Worm (Caenorhabditis elegans) whole organism, young adult: Measurements from ENCODE around the gene sqst-2.

Experiments used
- B0336.3 ChIP-seq: fragments of 200-800 bp; sonication (Bioruptor generic); IDR thresholded peaks from 2 replicates; pipeline ENCODE4 v1.3.6; 2022; ENCODE audit warnings: missing genetic modification characterization, missing compliant biosample characterization
- F33H1.4 ChIP-seq: fragments of 200-800 bp; sonication (Bioruptor generic); IDR thresholded peaks from 2 replicates; pipeline ENCODE4 v1.3.6; 2022; ENCODE audit warnings: missing genetic modification reagents, missing genetic modification characterization, missing compliant biosample characterization
- F37B4.10 ChIP-seq: fragments of 200-800 bp; sonication (Bioruptor generic); IDR thresholded peaks from 2 replicates; pipeline ENCODE4 v1.3.6; 2022; ENCODE audit warnings: missing genetic modification characterization, missing compliant biosample characterization
- F39B2.1 ChIP-seq: fragments of 200-800 bp; sonication (Bioruptor generic); IDR thresholded peaks from 2 replicates; pipeline ENCODE4 v1.3.6; 2022; ENCODE audit warnings: missing genetic modification reagents, missing genetic modification characterization, missing compliant biosample characterization
- K11D2.4 ChIP-seq: fragments of 200-800 bp; sonication (Bioruptor generic); IDR thresholded peaks from 2 replicates; pipeline ENCODE4 v1.3.6; 2022; ENCODE audit warnings: missing genetic modification reagents, missing genetic modification characterization, missing compliant biosample characterization
- Y67H2A.10 ChIP-seq: fragments of 200-800 bp; sonication (Bioruptor generic); conservative IDR thresholded peaks from 2 replicates; pipeline ENCODE4 v1.3.6; 2022; ENCODE audit warnings: missing genetic modification reagents, missing genetic modification characterization, missing compliant biosample characterization
- ama-1 ChIP-seq, 3 experiments: fragments of 150-350 bp in 1 of 3; sonication (generic microtip) in 2 of 3; optimal IDR thresholded peaks; 2 replicates each; lab custom pipeline; 2014 to 2018; ENCODE audit warnings: missing biosample characterization in 2 of 3, missing genetic modification characterization in 2 of 3, missing genetic modification reagents in 2 of 3
- attf-6 ChIP-seq: fragments of 200-800 bp; sonication (Bioruptor generic); IDR thresholded peaks from 2 replicates; pipeline ENCODE4 v1.3.6; 2022; ENCODE audit warnings: missing genetic modification reagents, missing genetic modification characterization, missing compliant biosample characterization
- bed-1 ChIP-seq: fragments of 200-800 bp; sonication (Bioruptor generic); IDR thresholded peaks from 2 replicates; pipeline ENCODE4 v1.3.6; 2022; ENCODE audit warnings: missing genetic modification reagents, missing genetic modification characterization, missing compliant biosample characterization
- ceh-40 ChIP-seq: fragments of 200-800 bp; sonication (Bioruptor generic); IDR thresholded peaks from 2 replicates; pipeline ENCODE4 v1.3.6; 2022; ENCODE audit warnings: missing genetic modification characterization, missing compliant biosample characterization
- ceh-91 ChIP-seq: fragments of 200-800 bp; sonication (Bioruptor generic); IDR thresholded peaks from 2 replicates; pipeline ENCODE4 v1.3.6; 2022; ENCODE audit warnings: missing genetic modification reagents, missing genetic modification characterization, missing compliant biosample characterization
- dox-1 ChIP-seq: fragments of 200-800 bp; sonication (Bioruptor generic); IDR thresholded peaks from 2 replicates; pipeline ENCODE4 v1.3.6; 2022; ENCODE audit warnings: missing genetic modification reagents, missing genetic modification characterization, missing compliant biosample characterization
- dpl-1 ChIP-seq: fragments of 150-350 bp; optimal IDR thresholded peaks from 2 replicates; lab custom pipeline; 2014; ENCODE audit warnings: missing biosample characterization, missing genetic modification reagents, missing genetic modification characterization
- efl-1 ChIP-seq: fragments of 150-350 bp; optimal IDR thresholded peaks from 2 replicates; lab custom pipeline; 2014; ENCODE audit warnings: missing biosample characterization, missing genetic modification reagents, missing genetic modification characterization
- egl-18 ChIP-seq: fragments of 200-800 bp; sonication (Bioruptor generic); IDR thresholded peaks from 2 replicates; pipeline ENCODE4 v1.3.6; 2022; ENCODE audit warnings: missing genetic modification reagents, missing genetic modification characterization, missing compliant biosample characterization
- egl-44 ChIP-seq: fragments of 200-800 bp; sonication (Bioruptor generic); IDR thresholded peaks from 2 replicates; pipeline ENCODE4 v1.3.6; 2022; ENCODE audit warnings: missing genetic modification reagents, missing genetic modification characterization, missing compliant biosample characterization
- ekl-4 ChIP-seq: fragments of 200-800 bp; sonication (Bioruptor generic); IDR thresholded peaks from 2 replicates; pipeline ENCODE4 v1.3.6; 2022; ENCODE audit warnings: missing genetic modification reagents, missing genetic modification characterization, missing compliant biosample characterization
- hmg-1.2 ChIP-seq: fragments of 200-800 bp; sonication (Bioruptor generic); IDR thresholded peaks from 2 replicates; pipeline ENCODE4 v1.3.6; 2022; ENCODE audit warnings: missing genetic modification reagents, missing genetic modification characterization, missing compliant biosample characterization
- hrde-1 ChIP-seq: sonication (generic microtip); optimal IDR thresholded peaks from 2 replicates; lab custom pipeline; 2016; ENCODE audit warnings: missing genetic modification characterization, mild to moderate bottlenecking, missing compliant biosample characterization, moderate library complexity, missing genotype, missing genetic modification reagents, borderline replicate concordance
- hsf-1 ChIP-seq: fragments of 200-800 bp; sonication (Bioruptor generic); IDR thresholded peaks from 2 replicates; pipeline ENCODE4 v1.3.6; 2022; ENCODE audit warnings: missing genetic modification reagents, missing genetic modification characterization, missing compliant biosample characterization
- lin-26 ChIP-seq: fragments of 200-800 bp; sonication (Bioruptor generic); IDR thresholded peaks from 2 replicates; pipeline ENCODE4 v1.3.6; 2022; ENCODE audit warnings: missing genetic modification reagents, missing genetic modification characterization, missing compliant biosample characterization
- lin-54 ChIP-seq: fragments of 200-800 bp; sonication (Bioruptor generic); optimal IDR thresholded peaks from 2 replicates; lab custom pipeline; 2018; ENCODE audit warnings: mild to moderate bottlenecking, missing genetic modification characterization, missing compliant biosample characterization
- lsl-1 ChIP-seq: fragments of 200-800 bp; sonication (Bioruptor generic); optimal IDR thresholded peaks from 2 replicates; lab custom pipeline; 2018; ENCODE audit warnings: mild to moderate bottlenecking, missing genetic modification characterization, moderate library complexity, missing compliant biosample characterization
- madf-3 ChIP-seq: fragments of 200-800 bp; sonication (Bioruptor generic); IDR thresholded peaks from 2 replicates; pipeline ENCODE4 v1.3.6; 2022; ENCODE audit warnings: missing genetic modification reagents, missing genetic modification characterization, missing compliant biosample characterization
- madf-8 ChIP-seq: fragments of 200-800 bp; sonication (Bioruptor generic); conservative IDR thresholded peaks from 2 replicates; pipeline ENCODE4 v1.3.6; 2022; ENCODE audit warnings: missing genetic modification reagents, missing genetic modification characterization, missing compliant biosample characterization
- mcd-1 ChIP-seq: fragments of 200-800 bp; sonication (Bioruptor generic); IDR thresholded peaks from 2 replicates; pipeline ENCODE4 v1.3.6; 2022; ENCODE audit warnings: missing genetic modification reagents, missing genetic modification characterization, missing compliant biosample characterization
- mxl-1 ChIP-seq: sonication (generic microtip); optimal IDR thresholded peaks from 2 replicates; lab custom pipeline; 2016; ENCODE audit warnings: missing genetic modification characterization, missing compliant biosample characterization
- nfyb-1 ChIP-seq: fragments of 200-800 bp; sonication (Bioruptor generic); IDR thresholded peaks from 2 replicates; pipeline ENCODE4 v1.3.6; 2022; ENCODE audit warnings: missing genetic modification reagents, missing genetic modification characterization, missing compliant biosample characterization
- nhr-120 ChIP-seq: fragments of 200-800 bp; sonication (Bioruptor generic); IDR thresholded peaks from 2 replicates; pipeline ENCODE4 v1.3.6; 2022; ENCODE audit warnings: missing genetic modification characterization, missing compliant biosample characterization
- rec-8 ChIP-seq, 2 experiments: sonication (generic microtip); optimal IDR thresholded peaks; 2 replicates each; lab custom pipeline; 2016; ENCODE audit warnings: mild to moderate bottlenecking in 2 of 2, missing genetic modification characterization in 2 of 2, missing genetic modification reagents in 2 of 2, missing genotype in 2 of 2, missing biosample characterization in 1 of 2, missing compliant biosample characterization in 1 of 2, moderate library complexity in 1 of 2
- snpc-1.1 ChIP-seq: sonication (generic microtip); optimal IDR thresholded peaks from 2 replicates; lab custom pipeline; 2017; ENCODE audit warnings: missing genetic modification characterization, mild to moderate bottlenecking, missing compliant biosample characterization, antibody characterized with exemption, moderate library complexity, missing genotype, missing genetic modification reagents; ENCODE audit not compliant: insufficient read depth
- snpc-1.3 ChIP-seq: sonication (generic microtip); optimal IDR thresholded peaks from 2 replicates; lab custom pipeline; 2017; ENCODE audit warnings: missing genetic modification characterization, mild to moderate bottlenecking, missing compliant biosample characterization, antibody characterized with exemption, moderate library complexity, missing genotype, missing genetic modification reagents; ENCODE audit not compliant: insufficient read depth
- snpc-3.4 ChIP-seq: sonication (generic microtip); optimal IDR thresholded peaks from 2 replicates; lab custom pipeline; 2017; ENCODE audit warnings: missing genetic modification characterization, mild to moderate bottlenecking, missing compliant biosample characterization, antibody characterized with exemption, moderate library complexity, missing genotype, missing genetic modification reagents
- snpc-4 ChIP-seq, 5 experiments: fragments of 150-350 bp in 1 of 5; sonication (generic microtip) in 4 of 5; optimal IDR thresholded peaks; 2 replicates each; lab custom pipeline; 2014 to 2018; ENCODE audit warnings: missing genetic modification characterization in 5 of 5, missing biosample characterization in 3 of 5, antibody characterized with exemption in 2 of 5, mild to moderate bottlenecking in 2 of 5, missing compliant biosample characterization in 2 of 5, missing genotype in 2 of 5, moderate library complexity in 2 of 5, missing genetic modification reagents in 1 of 5
- tbp1 ChIP-seq: fragments of 200-800 bp; sonication (Bioruptor generic); optimal IDR thresholded peaks from 2 replicates; lab custom pipeline; 2018; ENCODE audit warnings: mild to moderate bottlenecking, missing genetic modification characterization, missing compliant biosample characterization
- unc-130 ChIP-seq: sonication (generic microtip); optimal IDR thresholded peaks from 2 replicates; lab custom pipeline; 2016; ENCODE audit warnings: missing genetic modification reagents, missing genetic modification characterization, missing compliant biosample characterization

Gene sqst-2

DNA sequence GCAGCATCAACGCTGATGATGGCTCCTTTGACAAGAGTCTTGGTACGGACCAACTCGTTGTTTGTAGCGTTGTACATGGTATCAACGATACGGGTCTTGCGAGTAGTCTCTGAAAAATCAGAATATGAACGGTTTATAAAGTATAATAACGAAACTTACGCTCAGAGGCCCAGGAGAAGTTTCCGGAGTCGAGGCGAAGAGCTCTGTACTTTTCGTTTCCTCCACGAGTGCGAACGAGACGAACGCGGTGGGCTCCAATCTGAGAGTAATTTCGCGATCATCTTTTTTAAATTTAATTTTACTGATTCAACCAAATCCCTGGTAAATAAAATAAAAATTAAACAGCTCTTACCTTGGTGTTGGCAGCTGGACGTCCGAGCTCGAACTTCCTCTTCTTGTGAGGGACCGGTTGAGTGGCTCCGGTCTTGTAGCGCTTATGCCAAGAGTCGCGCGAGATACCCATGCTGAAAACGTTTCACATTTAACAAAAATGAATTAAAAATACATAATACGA lies 15.3 kb downstream of the sqst-2 start, which contains the start of gene rps-8 (continued):
- TF ChIP-seq attf-6, result 0 out of 2 replicates have a peak, but pooled peaks have one; percentile 43
- peak; percentile 80 for TF ChIP-seq dox-1
- no peak for TF ChIP-seq nhr-120 (GFP tag; lab: Robert Waterston, UW)
- 0 out of 2 replicates have a peak, but pooled peaks have one; percentile 21 for TF ChIP-seq egl-18 (GFP tag; lab: Robert Waterston, UW)
- peak; percentile 62; the same call in 1 of the 2 replicates for TF ChIP-seq ceh-40
- no peak for TF ChIP-seq dpl-1 (GFP tag; lab: Kevin White, UChicago)
- TF ChIP-seq K11D2.4 (GFP tag; lab: Robert Waterston, UW), result no peak
- 0 out of 2 replicates have a peak, but pooled peaks have one; percentile 4 for TF ChIP-seq hmg-1.2 (GFP tag; lab: Robert Waterston, UW)
- no peak for TF ChIP-seq F37B4.10 (GFP tag; lab: Robert Waterston, UW)
- TF ChIP-seq ceh-91 (GFP tag; lab: Robert Waterston, UW), result no peak
- TF ChIP-seq lin-26 (GFP tag; lab: Robert Waterston, UW), result peak; percentile 42; the same call in 1 of the 2 replicates
- TF ChIP-seq lsl-1, result peak; percentile 30
- no peak for TF ChIP-seq F39B2.1 (GFP tag; lab: Robert Waterston, UW)
- 0 out of 2 replicates have a peak, but pooled peaks have one; percentile 24 for TF ChIP-seq ekl-4 (GFP tag; lab: Robert Waterston, UW)

- TF ChIP-seq snpc-1.3 (no peak), efl-1 (GFP tag; lab: Kevin White, UChicago) (no peak), Y67H2A.10 (GFP tag; lab: Robert Waterston, UW) (no peak), madf-3 (peak; percentile 6; the same call in 1 of the 2 replicates), lin-26 (GFP tag; lab: Robert Waterston, UW) (peak; percentile 5; the same call in 1 of the 2 replicates), unc-130 (GFP tag; lab: Kevin White, UChicago) (peak; percentile 31), F37B4.10 (GFP tag; lab: Robert Waterston, UW) (no peak), mxl-1 (tag; lab: Kevin White, UChicago) (no peak), snpc-1.1 (peak; percentile 18), F33H1.4 (GFP tag; lab: Robert Waterston, UW) (peak; percentile 40), madf-8 (GFP tag; lab: Robert Waterston, UW) (0 out of 2 replicates have a peak, but pooled peaks have one; percentile 4), nfyb-1 (GFP tag; lab: Robert Waterston, UW) (0 out of 2 replicates have a peak, but pooled peaks have one; percentile 28), egl-44 (GFP tag; lab: Robert Waterston, UW) (no peak), hrde-1 (tag; lab: Kevin White, UChicago) (peak; percentile 50), tbp1 (GFP tag; lab: Kevin White, UChicago) (peak; percentile 11), B0336.3 (GFP tag; lab: Robert Waterston, UW) (peak; percentile 79), rec-8 (tag; optimal IDR thresholded peaks at IDR 0.05; lab: Kevin White, UChicago) (no peak), mcd-1 (GFP tag; lab: Robert Waterston, UW) (0 out of 2 replicates have a peak, but pooled peaks have one; percentile 9), snpc-4 (GFP tag; optimal IDR thresholded peaks at IDR 0.05; lab: Kevin White, UChicago) (no peak), snpc-4 (tag; optimal IDR thresholded peaks at IDR 0.05; lab: Kevin White, UChicago) (peak in 1 of 4 experiments; percentile 57), attf-6 (peak; percentile 77; the same call in 1 of the 2 replicates), ekl-4 (GFP tag; lab: Robert Waterston, UW) (peak; percentile 71; the same call in 1 of the 2 replicates), ama-1 (optimal IDR thresholded peaks at IDR 0.05; lab: Kevin White, UChicago) (no peak), ama-1 (GFP tag; optimal IDR thresholded peaks at IDR 0.05; lab: Kevin White, UChicago) (peak in 1 of 2 experiments; percentile 58), bed-1 (GFP tag; lab: Robert Waterston, UW) (0 out of 2 replicates have a peak, but pooled peaks have one; percentile 23), snpc-3.4 (tag; lab: Kevin White, UChicago) (peak; percentile 51), lin-54 (GFP tag; lab: Kevin White, UChicago) (peak; percentile 50), hsf-1 (GFP tag; lab: Robert Waterston, UW) (0 out of 2 replicates have a peak, but pooled peaks have one; percentile 58)
Observed at ce11 chrIV:7312620-7313194, 16.1 kb downstream of the sqst-2 start.
